Fruit fly (Drosophila melanogaster): ENCODE measurements around the gene Anp.

Anp gene

DNA sequence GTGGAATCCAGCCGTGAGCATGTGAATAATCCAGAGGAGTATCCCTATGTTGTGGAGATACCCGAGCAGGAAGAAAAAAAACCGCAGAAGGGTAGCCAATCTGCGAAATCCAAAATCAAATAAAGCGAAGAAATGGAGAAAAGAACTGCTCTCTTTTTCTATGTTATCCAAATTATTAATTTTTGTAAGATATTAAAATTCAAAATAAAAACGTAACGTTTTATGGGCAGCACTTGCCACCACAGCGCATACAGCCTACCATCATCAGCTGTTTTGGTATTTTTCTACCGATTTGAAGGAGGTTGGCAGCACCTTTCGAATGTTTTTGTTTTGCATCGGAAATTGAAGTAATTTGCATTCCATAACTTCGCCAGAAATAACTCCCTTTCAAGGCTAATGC is 29.8 kb upstream of the Anp start, which contains the start of gene Bet5 (continued):
- TF ChIP-seq nmo (GFP tag; optimal IDR thresholded peaks at IDR 0.05): peak; percentile 13
- 0 out of 2 replicates have a peak, but pooled peaks have one; percentile 18 for TF ChIP-seq Scr (GFP tag; IDR thresholded peaks at IDR 0.05; ENCODE audit: partially characterized antibody)
- TF ChIP-seq CG7928 (GFP tag; optimal IDR thresholded peaks at IDR 0.05): no peak

DNA sequence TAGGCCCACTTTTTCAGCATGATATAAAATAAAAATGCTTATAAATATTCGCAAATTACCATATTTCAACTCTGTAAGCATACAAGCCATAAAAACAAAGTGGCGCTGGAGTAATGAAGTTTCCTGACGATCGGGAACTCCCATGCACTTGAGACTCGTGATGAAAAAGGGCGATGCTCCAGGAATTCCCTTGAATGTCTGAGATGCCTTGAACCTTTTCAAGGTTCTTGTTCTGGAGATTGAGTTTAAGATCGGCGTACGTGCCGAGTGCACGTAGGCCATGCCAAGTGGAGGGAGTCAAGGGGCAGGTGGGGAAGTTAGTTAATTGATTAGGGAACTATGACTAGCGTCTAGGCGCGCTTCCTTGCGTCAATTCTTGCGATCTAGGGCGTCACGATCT is 25.9 kb upstream of the Anp start:
- TF ChIP-seq hth (optimal IDR thresholded peaks at IDR 0.05): no peak
- TF ChIP-seq CG4328 (GFP tag; optimal IDR thresholded peaks at IDR 0.05): no peak
- no peak for TF ChIP-seq mam (GFP tag; optimal IDR thresholded peaks at IDR 0.05)
- TF ChIP-seq fd102C (GFP tag; optimal IDR thresholded peaks at IDR 0.05): no peak
- no peak for TF ChIP-seq Mrtf (GFP tag; IDR thresholded peaks at IDR 0.05)
- TF ChIP-seq hb (GFP tag; IDR thresholded peaks at IDR 0.05; ENCODE audit: partially characterized antibody): no peak
- no peak for TF ChIP-seq Sry-δ (GFP tag; optimal IDR thresholded peaks at IDR 0.05)
- no peak for TF ChIP-seq Kr (GFP tag; optimal IDR thresholded peaks at IDR 0.05)
- TF ChIP-seq dan (GFP tag; IDR thresholded peaks at IDR 0.05): no peak
- no peak for TF ChIP-seq CG11560 (tag; IDR thresholded peaks at IDR 0.05)
- no peak for TF ChIP-seq salm (tag; optimal IDR thresholded peaks at IDR 0.05)
- no peak for TF ChIP-seq CG17912 (GFP tag; optimal IDR thresholded peaks at IDR 0.05)

DNA sequence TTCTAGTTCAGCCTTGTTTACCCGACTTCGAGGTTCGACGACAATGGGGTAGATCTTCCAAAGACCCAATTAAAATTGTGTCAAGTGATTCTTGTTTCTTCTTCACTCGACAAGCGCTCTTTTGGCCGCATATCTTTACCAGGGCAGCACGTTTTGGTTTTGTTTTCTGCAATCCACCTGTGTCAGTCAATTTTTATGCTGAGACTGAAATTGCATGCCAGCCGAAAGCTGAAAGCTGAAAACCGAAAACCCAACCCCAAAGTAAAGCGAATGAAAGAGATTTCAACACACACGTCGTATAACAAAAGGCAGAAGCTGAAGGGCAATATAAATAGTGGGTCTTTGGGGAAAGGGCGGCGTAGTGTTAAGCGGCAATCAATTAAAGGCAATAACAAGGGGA is 20.4 kb upstream of the Anp start:
- TF ChIP-seq Oli (tag; optimal IDR thresholded peaks at IDR 0.05): no peak
- TF ChIP-seq chinmo (GFP tag; IDR thresholded peaks at IDR 0.05; ENCODE audit: partially characterized antibody): 0 out of 4 replicates have a peak, but pooled peaks have one; percentile 14

DNA sequence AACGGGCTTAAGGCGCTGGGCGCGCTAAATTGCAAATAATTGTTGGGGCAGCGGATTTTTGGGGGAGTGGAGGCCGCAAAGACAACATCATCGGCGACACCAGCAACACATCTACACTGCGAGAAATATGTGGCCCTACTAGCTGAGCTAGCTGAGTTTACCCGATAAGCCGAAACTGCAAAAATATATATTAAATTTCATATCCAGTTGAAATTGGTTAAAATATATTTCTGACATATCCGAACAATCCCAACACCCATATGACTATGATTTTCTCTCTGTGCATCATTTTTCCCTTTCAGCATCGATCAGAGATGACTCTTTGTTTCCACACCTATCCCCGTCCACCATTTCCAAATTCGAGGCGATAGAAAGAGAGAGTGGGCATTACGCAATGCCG is 19.9 kb upstream of the Anp start:
- peak; percentile 47; the same call in 1 of the 2 replicates for TF ChIP-seq dimm (GFP tag; IDR thresholded peaks at IDR 0.05)
- peak; percentile 11 for TF ChIP-seq CG8944 (GFP tag; optimal IDR thresholded peaks at IDR 0.05)
- TF ChIP-seq ap (GFP tag; IDR thresholded peaks at IDR 0.05): peak; percentile 76
- TF ChIP-seq lab (GFP tag; optimal IDR thresholded peaks at IDR 0.05): peak; percentile 85
- TF ChIP-seq B-H1 (GFP tag; IDR thresholded peaks at IDR 0.05): peak; percentile 67
- TF ChIP-seq CG4360 (GFP tag; IDR thresholded peaks at IDR 0.05): peak; percentile 64
- TF ChIP-seq CG17802 (tag; optimal IDR thresholded peaks at IDR 0.05): peak; percentile 33
- TF ChIP-seq odd (GFP tag; optimal IDR thresholded peaks at IDR 0.05): peak; percentile 60
- TF ChIP-seq MESR4 (GFP tag; optimal IDR thresholded peaks at IDR 0.05): no peak
- TF ChIP-seq zen2 (GFP tag; IDR thresholded peaks at IDR 0.05; ENCODE audit: partially characterized antibody): no peak
- TF ChIP-seq Tbp (GFP tag; optimal IDR thresholded peaks at IDR 0.05): no peak
- TF ChIP-seq zfh1 (GFP tag; IDR thresholded peaks at IDR 0.05): peak; percentile 81
- TF ChIP-seq wek (GFP tag; optimal IDR thresholded peaks at IDR 0.05): peak; percentile 28
- peak; percentile 30 for TF ChIP-seq CG17568 (GFP tag; optimal IDR thresholded peaks at IDR 0.05)
- no peak for TF ChIP-seq Dref (GFP tag; IDR thresholded peaks at IDR 0.05)
- no peak for TF ChIP-seq CG12744 (GFP tag; optimal IDR thresholded peaks at IDR 0.05)
- no peak for TF ChIP-seq CG8089 (GFP tag; optimal IDR thresholded peaks at IDR 0.05)
- TF ChIP-seq CG1024 (GFP tag; IDR thresholded peaks at IDR 0.05): peak; percentile 73
- no peak for TF ChIP-seq pzg (GFP tag; optimal IDR thresholded peaks at IDR 0.05)
- no peak for TF ChIP-seq NC2β (GFP tag; optimal IDR thresholded peaks at IDR 0.05)
- no peak for TF ChIP-seq CG1792 (GFP tag; optimal IDR thresholded peaks at IDR 0.05)
- no peak for TF ChIP-seq Dip2 (GFP tag; IDR thresholded peaks at IDR 0.05)
- TF ChIP-seq Nf-YA (GFP tag; IDR thresholded peaks at IDR 0.05): peak; percentile 70
- peak; percentile 85 for TF ChIP-seq sob (GFP tag; IDR thresholded peaks at IDR 0.05)
- no peak for TF ChIP-seq inv (GFP tag; IDR thresholded peaks at IDR 0.05; ENCODE audit: partially characterized antibody)
- TF ChIP-seq pita (GFP tag; optimal IDR thresholded peaks at IDR 0.05): no peak
- TF ChIP-seq CG13894 (tag; optimal IDR thresholded peaks at IDR 0.05): no peak
- peak; percentile 77 for TF ChIP-seq CG6272 (GFP tag; IDR thresholded peaks at IDR 0.05)
- peak; percentile 60 for TF ChIP-seq Dek (tag; optimal IDR thresholded peaks at IDR 0.05)
- TF ChIP-seq Sox102F (GFP tag; optimal IDR thresholded peaks at IDR 0.05): peak; percentile 83
